Worm (Caenorhabditis elegans) whole organism, mixed stage, embryonic: ENCODE data around the gene rab-14.

Source experiments
- cnd-1 ChIP-seq: fragments of 200-800 bp; sonication (Bioruptor generic); optimal IDR thresholded peaks from 2 replicates; lab custom pipeline; 2018; ENCODE audit warnings: mild to moderate bottlenecking, missing genetic modification characterization, missing compliant biosample characterization
- elt-3 ChIP-seq: fragments of 150-350 bp; optimal IDR thresholded peaks from 2 replicates; lab custom pipeline; 2014; ENCODE audit warnings: missing biosample characterization, missing genetic modification characterization
- lsy-2 ChIP-seq: fragments of 150-350 bp; optimal IDR thresholded peaks from 2 replicates; lab custom pipeline; 2014; ENCODE audit warnings: missing biosample characterization, missing genetic modification characterization
- mep-1 ChIP-seq: fragments of 150-350 bp; optimal IDR thresholded peaks from 2 replicates; lab custom pipeline; 2017; ENCODE audit warnings: missing biosample characterization, missing genetic modification reagents, missing genetic modification characterization, inconsistent platforms
- nhr-12 ChIP-seq: fragments of 150-350 bp; optimal IDR thresholded peaks from 2 replicates; lab custom pipeline; 2014; ENCODE audit warnings: missing biosample characterization, missing genetic modification characterization
- nhr-28 ChIP-seq: fragments of 150-350 bp; optimal IDR thresholded peaks from 2 replicates; lab custom pipeline; 2014; ENCODE audit warnings: missing biosample characterization, missing genetic modification characterization
- snpc-4 ChIP-seq: fragments of 150-350 bp; optimal IDR thresholded peaks from 2 replicates; lab custom pipeline; 2014; ENCODE audit warnings: missing biosample characterization, missing genetic modification characterization
- unc-39 ChIP-seq: fragments of 150-350 bp; optimal IDR thresholded peaks from 2 replicates; lab custom pipeline; 2014; ENCODE audit warnings: missing biosample characterization, missing genetic modification characterization
- unc-62 ChIP-seq: fragments of 150-350 bp; optimal IDR thresholded peaks from 2 replicates; lab custom pipeline; 2014; ENCODE audit warnings: missing biosample characterization, missing genetic modification reagents, missing genetic modification characterization
- ztf-11 ChIP-seq: fragments of 150-350 bp; optimal IDR thresholded peaks from 2 replicates; lab custom pipeline; 2014; ENCODE audit warnings: missing biosample characterization, missing genetic modification characterization

DNA sequence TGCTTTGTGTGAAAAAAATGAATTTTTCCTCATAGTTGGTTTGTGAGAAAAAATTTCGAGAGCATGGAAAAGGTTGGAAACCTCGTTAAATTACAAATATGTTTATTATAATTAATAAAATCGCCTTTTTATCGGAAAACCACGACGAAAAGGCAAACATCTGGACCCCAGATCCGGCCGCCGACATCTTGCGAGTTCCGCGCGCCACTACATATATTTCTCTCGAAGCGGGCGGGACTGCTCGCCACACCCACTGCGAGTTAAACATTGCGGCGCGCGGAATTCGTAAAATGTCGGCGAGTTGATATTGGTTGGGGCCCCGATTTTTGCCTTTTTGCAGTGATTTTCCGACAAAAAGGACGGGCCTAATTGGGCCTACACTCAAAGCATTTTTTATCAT lies 47.0 kb downstream of the rab-14 start:
- TF ChIP-seq snpc-4 (tag; lab: Kevin White, UChicago), result no peak
- TF ChIP-seq lsy-2, result no peak
- no peak for TF ChIP-seq elt-3 (tag; lab: Kevin White, UChicago)
- TF ChIP-seq cnd-1 (tag; lab: Kevin White, UChicago), result no peak
- no peak for TF ChIP-seq unc-39
- no peak for TF ChIP-seq unc-62 (GFP tag; lab: Kevin White, UChicago)
- TF ChIP-seq nhr-28 (tag; lab: Kevin White, UChicago), result no peak
- no peak for TF ChIP-seq mep-1 (tag; lab: Kevin White, UChicago)
- TF ChIP-seq nhr-12 (tag; lab: Kevin White, UChicago), result no peak
- TF ChIP-seq ztf-11 (tag; lab: Kevin White, UChicago), result no peak
